Fruit fly (Drosophila melanogaster) whole organism, pupa: ENCODE data around the gene p38c.

Source experiments
- CG10348 ChIP-seq: fragments of 200-800 bp; sonication (Bioruptor generic); IDR thresholded peaks from 2 replicates; pipeline ENCODE4 v1.3.6; 2022; ENCODE audit warnings: missing biosample characterization, missing genetic modification characterization
- CG12605 ChIP-seq: fragments of 200-800 bp; sonication (Bioruptor generic); IDR thresholded peaks from 2 replicates; pipeline ENCODE4 v1.3.6; 2022; ENCODE audit warnings: missing biosample characterization, missing genetic modification characterization
- CG13204 ChIP-seq: fragments of 200-800 bp; sonication (Bioruptor generic); optimal IDR thresholded peaks from 2 replicates; lab custom pipeline; 2018; ENCODE audit warnings: missing biosample characterization, mild to moderate bottlenecking, missing genetic modification characterization, moderate library complexity
- CG14655 ChIP-seq: fragments of 200-800 bp; sonication (Bioruptor generic); optimal IDR thresholded peaks from 3 replicates; lab custom pipeline; 2017; ENCODE audit warnings: mild to moderate bottlenecking, missing biosample characterization, missing genetic modification reagents, missing genetic modification characterization
- CG15710 ChIP-seq: fragments of 200-800 bp; sonication (Bioruptor generic); optimal IDR thresholded peaks from 2 replicates; lab custom pipeline; 2018; ENCODE audit warnings: missing biosample characterization, mild to moderate bottlenecking, missing genetic modification characterization, moderate library complexity
- CG17806 ChIP-seq: fragments of 200-800 bp; sonication (Bioruptor generic); optimal IDR thresholded peaks from 2 replicates; lab custom pipeline; 2018; ENCODE audit warnings: missing biosample characterization, mild to moderate bottlenecking, missing genetic modification characterization, moderate library complexity
- CG32121 ChIP-seq: fragments of 200-800 bp; sonication (Bioruptor generic); IDR thresholded peaks from 2 replicates; pipeline ENCODE4 v1.3.6; 2022; ENCODE audit warnings: missing biosample characterization, missing genetic modification characterization
- CG34367 ChIP-seq: fragments of 200-800 bp; sonication (Bioruptor generic); optimal IDR thresholded peaks from 2 replicates; lab custom pipeline; 2018; ENCODE audit warnings: missing biosample characterization, mild to moderate bottlenecking, missing genetic modification characterization
- CG4496 ChIP-seq: fragments of 200-800 bp; sonication (Bioruptor generic); IDR thresholded peaks from 3 replicates; pipeline ENCODE4 v1.3.6; 2022; ENCODE audit warnings: missing biosample characterization, missing genetic modification characterization
- CG8159 ChIP-seq: fragments of 200-800 bp; sonication (Bioruptor generic); optimal IDR thresholded peaks from 3 replicates; lab custom pipeline; 2018; ENCODE audit warnings: missing biosample characterization, mild to moderate bottlenecking, missing genetic modification characterization, moderate library complexity
- CG8301 ChIP-seq: fragments of 200-800 bp; sonication (Bioruptor generic); optimal IDR thresholded peaks from 2 replicates; lab custom pipeline; 2018; ENCODE audit warnings: missing biosample characterization, mild to moderate bottlenecking, missing genetic modification characterization
- CG9948 ChIP-seq: fragments of 200-800 bp; sonication (Bioruptor generic); optimal IDR thresholded peaks from 2 replicates; lab custom pipeline; 2018; ENCODE audit warnings: missing biosample characterization, mild to moderate bottlenecking, missing genetic modification characterization, moderate library complexity
- D1 ChIP-seq: fragments of 200-800 bp; sonication (Bioruptor generic); optimal IDR thresholded peaks from 2 replicates; lab custom pipeline; 2018; ENCODE audit warnings: missing biosample characterization, mild to moderate bottlenecking, missing genetic modification characterization, moderate library complexity
- EcR ChIP-seq: fragments of 200-800 bp; sonication (Bioruptor generic); optimal IDR thresholded peaks from 3 replicates; lab custom pipeline; 2019; ENCODE audit warnings: missing biosample characterization, missing genetic modification characterization, mild to moderate bottlenecking, moderate library complexity, missing genetic modification reagents
- Ets98B ChIP-seq: fragments of 200-800 bp; sonication (Bioruptor generic); IDR thresholded peaks from 2 replicates; pipeline ENCODE4 v1.3.6; 2022; ENCODE audit warnings: missing biosample characterization, missing genetic modification characterization
- Pif1A ChIP-seq: fragments of 200-800 bp; sonication (Bioruptor generic); optimal IDR thresholded peaks from 3 replicates; lab custom pipeline; 2016; ENCODE audit warnings: missing biosample characterization, missing genetic modification characterization
- Pif1B ChIP-seq: fragments of 200-800 bp; sonication (Bioruptor generic); optimal IDR thresholded peaks from 3 replicates; lab custom pipeline; 2016; ENCODE audit warnings: missing biosample characterization, missing genetic modification characterization
- Snoo ChIP-seq: fragments of 200-800 bp; sonication (Bioruptor generic); optimal IDR thresholded peaks from 3 replicates; lab custom pipeline; 2017; ENCODE audit warnings: missing biosample characterization, mild to moderate bottlenecking, missing genetic modification characterization, inconsistent platforms
- fd96Ca ChIP-seq: fragments of 200-800 bp; sonication (Bioruptor generic); IDR thresholded peaks from 3 replicates; pipeline ENCODE4 v1.3.6; 2022; ENCODE audit warnings: missing biosample characterization, missing genetic modification characterization
- gl ChIP-seq: fragments of 200-800 bp; sonication (Bioruptor generic); optimal IDR thresholded peaks from 2 replicates; lab custom pipeline; 2018; ENCODE audit warnings: missing biosample characterization, mild to moderate bottlenecking, missing genetic modification characterization
- rn ChIP-seq: fragments of 200-800 bp; sonication (Bioruptor generic); IDR thresholded peaks from 2 replicates; pipeline ENCODE4 v1.3.6; 2022; ENCODE audit warnings: missing biosample characterization, missing genetic modification characterization

The p38c gene

DNA sequence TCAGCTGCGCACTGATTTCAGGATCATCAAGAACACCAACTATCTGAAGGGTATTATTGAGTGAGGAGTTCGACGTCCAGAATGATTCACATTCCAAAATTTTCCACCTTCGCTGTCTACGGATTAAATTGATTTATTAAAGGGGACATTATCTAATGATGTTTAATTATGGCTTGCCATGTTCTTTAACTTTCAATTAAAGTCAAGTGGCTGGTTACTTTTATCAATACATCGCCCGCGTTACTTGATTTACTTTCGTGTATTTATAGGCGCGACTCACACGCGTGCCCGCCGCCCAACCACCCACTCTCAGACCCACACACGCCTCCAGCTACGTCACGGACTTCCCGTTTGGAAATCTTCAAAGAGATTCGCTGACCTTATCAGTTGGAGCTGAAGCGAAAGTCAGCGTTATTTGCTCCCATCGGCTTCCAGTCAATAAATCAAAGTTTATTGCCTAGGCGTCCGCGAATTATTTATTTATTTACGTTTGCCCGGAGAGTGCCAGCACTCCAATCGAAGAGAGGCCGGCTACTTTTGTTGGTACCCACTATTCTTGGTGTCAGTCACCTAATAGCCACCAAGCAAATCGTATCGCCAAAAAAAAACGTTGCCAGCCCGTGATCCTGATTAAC is 12.6 kb downstream of the p38c start, which contains the start of gene Npc2f:
Npc2f (plus strand) TSS at position 585 of the 635 bp plus-strand sequence.
- peak; percentile 64 for TF ChIP-seq EcR (GFP tag; lab: Kevin White, UChicago)
- TF ChIP-seq Pif1B (GFP tag; lab: Kevin White, UChicago), result no peak

DNA sequence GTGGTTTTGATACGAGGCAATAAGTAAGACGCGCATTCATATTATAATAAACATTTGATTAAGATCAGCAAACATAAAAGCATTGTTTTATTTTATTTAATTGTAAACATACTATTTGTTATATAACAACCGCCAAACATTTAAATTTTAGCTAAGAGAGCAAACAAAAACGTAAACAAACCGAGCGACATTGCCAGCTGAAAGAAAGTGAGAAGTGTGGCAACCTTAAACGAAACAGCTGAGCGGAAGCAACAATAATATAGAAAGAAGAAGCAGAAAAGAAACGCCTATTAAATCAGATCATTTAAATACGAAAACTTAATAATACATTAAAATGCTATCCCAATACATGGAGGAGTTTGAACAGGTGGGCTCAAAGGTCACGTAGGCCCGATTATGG is 15.4 kb downstream of the p38c start, which contains the start of gene Sec10:
Sec10 (plus strand) TSS at position 252 of the 400 bp plus-strand sequence.
- TF ChIP-seq CG32121 (GFP tag; lab: Robert Waterston, UW), result no peak
- TF ChIP-seq CG34367 (tag; lab: Kevin White, UChicago), result peak; percentile 4
- TF ChIP-seq, all 21 proteins: peak for 1

DNA sequence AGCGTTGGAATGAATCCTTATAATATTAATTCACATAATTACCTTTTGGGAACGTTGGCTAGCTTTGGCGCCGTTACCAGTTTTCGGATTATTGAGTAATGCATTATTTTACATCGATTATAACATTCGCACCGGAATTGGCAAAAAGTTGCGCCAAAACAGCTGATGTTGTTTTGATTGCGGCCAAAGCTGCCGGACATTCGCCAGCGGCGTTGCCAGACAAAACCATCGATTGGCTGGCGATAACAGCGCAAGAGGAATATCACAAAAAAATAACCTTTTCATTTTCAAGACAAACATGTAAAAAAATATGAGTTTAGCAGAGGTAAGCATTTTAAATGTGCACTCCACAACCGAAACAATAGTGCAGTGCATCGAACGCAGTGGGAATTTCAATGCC is 19.9 kb downstream of the p38c start, which contains the start of the genes GatB and Tsc1:
GatB (minus strand) TSS at position 176 of the 400 bp plus-strand sequence.
Tsc1 (plus strand) TSS at position 228 of the 400 bp plus-strand sequence.
- TF ChIP-seq CG8301 (tag; lab: Kevin White, UChicago) (no peak), CG34367 (tag; lab: Kevin White, UChicago) (no peak), CG10348 (GFP tag; lab: Robert Waterston, UW) (no peak)

DNA sequence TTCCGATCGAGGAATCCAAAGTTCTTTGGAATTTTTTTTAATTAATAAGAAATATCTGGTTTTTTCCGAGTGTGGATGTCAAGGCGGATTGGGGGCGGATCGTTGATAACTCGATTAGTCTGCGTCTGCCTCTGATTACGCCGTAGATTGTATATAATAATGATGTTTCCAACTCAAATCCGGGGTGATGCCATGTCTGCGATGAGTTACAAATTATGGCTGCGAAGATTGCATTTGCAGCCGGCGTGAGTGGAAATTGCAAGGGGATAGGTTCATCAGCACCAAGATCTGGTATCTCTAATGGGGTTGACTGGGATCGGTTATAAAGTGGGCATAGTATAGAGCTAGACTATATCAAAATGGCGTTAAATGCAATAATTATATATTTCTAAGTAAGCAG is 27.6 kb downstream of the p38c start:
- TF ChIP-seq Ets98B (GFP tag; lab: Robert Waterston, UW), result peak; percentile 17; the same call in 1 of the 2 replicates
- no peak for TF ChIP-seq CG13204
- TF ChIP-seq CG17806 (tag; lab: Kevin White, UChicago), result no peak
- TF ChIP-seq CG14655 (GFP tag; lab: Kevin White, UChicago), result no peak
- TF ChIP-seq CG34367 (tag; lab: Kevin White, UChicago), result no peak
- no peak for TF ChIP-seq Pif1B (GFP tag; lab: Kevin White, UChicago)
- TF ChIP-seq gl, result no peak
- peak; percentile 67 for TF ChIP-seq EcR (GFP tag; lab: Kevin White, UChicago)
- no peak for TF ChIP-seq CG15710 (tag; lab: Kevin White, UChicago)
- TF ChIP-seq CG32121 (GFP tag; lab: Robert Waterston, UW), result no peak
- TF ChIP-seq CG4496 (GFP tag; lab: Robert Waterston, UW), result no peak
- no peak for TF ChIP-seq D1 (tag; lab: Kevin White, UChicago)
- TF ChIP-seq CG8301 (tag; lab: Kevin White, UChicago), result no peak

DNA sequence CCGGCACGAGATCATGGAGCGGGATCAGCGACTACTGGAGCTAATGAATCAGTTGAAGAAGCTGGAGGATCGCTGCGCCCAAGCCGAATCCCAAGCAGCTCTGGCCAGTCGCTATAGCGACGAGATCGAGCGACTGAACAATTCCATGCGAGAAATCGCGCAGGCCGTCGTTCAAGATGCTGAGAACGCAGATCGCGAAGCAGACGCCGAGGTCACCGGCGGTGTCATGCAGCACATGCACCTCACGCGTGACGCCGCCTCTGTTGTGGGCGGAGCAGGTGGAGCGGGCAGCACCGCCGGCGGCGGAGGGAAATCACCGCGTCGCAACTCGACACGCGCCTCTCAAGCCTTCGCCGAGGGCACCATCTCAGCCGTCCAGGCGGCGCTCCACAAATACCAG is 28.3 kb downstream of the p38c start:
- TF ChIP-seq D1 (tag; lab: Kevin White, UChicago), result no peak
- no peak for TF ChIP-seq CG34367 (tag; lab: Kevin White, UChicago)

DNA sequence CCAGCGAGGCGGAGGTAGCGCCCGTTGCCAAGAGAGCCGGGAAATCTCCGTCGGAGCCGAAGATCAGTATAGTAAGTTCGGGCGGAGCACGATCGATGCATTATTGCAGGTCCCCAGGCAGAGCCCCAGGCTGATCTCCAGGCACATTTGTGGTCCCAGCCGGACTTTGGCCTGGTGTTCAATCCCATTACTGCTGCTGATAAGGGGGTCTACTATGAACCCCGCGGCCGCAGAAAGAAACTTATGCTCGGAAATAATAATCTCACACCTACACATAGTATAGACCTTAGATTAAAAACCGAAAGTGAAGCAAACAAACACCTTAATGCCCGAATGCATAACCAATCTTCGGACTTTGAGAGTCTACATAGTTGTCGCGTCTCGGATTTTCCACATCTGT is 33.0 kb downstream of the p38c start:
- peak; percentile 55 for TF ChIP-seq CG12605 (GFP tag; lab: Robert Waterston, UW)
- no peak for TF ChIP-seq rn (GFP tag; lab: Robert Waterston, UW)
- no peak for TF ChIP-seq D1 (tag; lab: Kevin White, UChicago)
- TF ChIP-seq CG10348 (GFP tag; lab: Robert Waterston, UW), result no peak
- no peak for TF ChIP-seq CG34367 (tag; lab: Kevin White, UChicago)
- TF ChIP-seq fd96Ca, result 0 out of 3 replicates have a peak, but pooled peaks have one; percentile 6
- no peak for TF ChIP-seq CG8301 (tag; lab: Kevin White, UChicago)
- peak; percentile 1 for TF ChIP-seq CG13204
- no peak for TF ChIP-seq CG17806 (tag; lab: Kevin White, UChicago)
- TF ChIP-seq gl, result peak; percentile 64
- TF ChIP-seq Pif1A, result no peak
- TF ChIP-seq Snoo (tag; lab: Kevin White, UChicago), result no peak
- TF ChIP-seq CG32121 (GFP tag; lab: Robert Waterston, UW), result peak; percentile 5; the same call in 1 of the 2 replicates
- no peak for TF ChIP-seq CG8159 (tag; lab: Kevin White, UChicago)
- TF ChIP-seq EcR (GFP tag; lab: Kevin White, UChicago), result no peak
- TF ChIP-seq Pif1B (GFP tag; lab: Kevin White, UChicago), result no peak
- no peak for TF ChIP-seq CG9948 (tag; lab: Kevin White, UChicago)
- peak; percentile 52; the same call in 2 of the 3 replicates for TF ChIP-seq CG4496 (GFP tag; lab: Robert Waterston, UW)
- no peak for TF ChIP-seq CG15710 (tag; lab: Kevin White, UChicago)
- no peak for TF ChIP-seq CG14655 (GFP tag; lab: Kevin White, UChicago)
- TF ChIP-seq Ets98B (GFP tag; lab: Robert Waterston, UW), result no peak; the same call in 1 of the 2 replicates
- TF ChIP-seq, all 21 proteins: peak for 6

DNA sequence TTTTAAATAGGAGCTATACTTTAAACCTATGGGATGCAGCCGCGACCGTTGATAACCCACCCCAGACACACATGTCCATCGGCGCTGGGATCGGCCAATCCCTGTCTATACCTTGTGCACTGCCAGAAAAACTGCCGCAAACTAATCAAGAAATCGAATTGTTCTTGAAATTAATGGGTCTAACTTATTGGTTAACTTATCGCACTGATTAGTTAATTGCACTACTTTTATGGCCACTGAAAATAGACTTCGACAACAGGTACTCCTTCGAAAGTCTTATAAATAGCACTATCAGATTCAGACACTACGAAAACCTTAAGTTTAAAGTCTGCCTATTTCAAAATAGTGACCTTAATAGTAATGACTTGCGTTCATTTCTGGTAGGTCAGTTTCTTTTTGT is 33.8 kb downstream of the p38c start, which contains the start of gene CG13607:
CG13607 (minus strand) TSS at position 143 of the 400 bp plus-strand sequence.
- TF ChIP-seq CG14655 (GFP tag; lab: Kevin White, UChicago) (peak; percentile 12), CG9948 (tag; lab: Kevin White, UChicago) (no peak)
